Fruit fly (Drosophila melanogaster) whole organism, embryonic: ENCODE data around the gene CG10337.

Source experiments
- Asciz ChIP-seq: fragments of 200-800 bp; sonication (Bioruptor generic); optimal IDR thresholded peaks from 2 replicates; lab custom pipeline; 2017; ENCODE audit warnings: missing biosample characterization, mild to moderate bottlenecking, missing genetic modification characterization, missing genetic modification reagents
- CG10267 ChIP-seq: fragments of 200-800 bp; sonication (Bioruptor generic); optimal IDR thresholded peaks from 2 replicates; lab custom pipeline; 2018; ENCODE audit warnings: missing biosample characterization, mild to moderate bottlenecking, missing genetic modification characterization, moderate library complexity
- CG10274 ChIP-seq: fragments of 200-800 bp; sonication (Bioruptor generic); optimal IDR thresholded peaks from 3 replicates; lab custom pipeline; 2017; ENCODE audit warnings: missing biosample characterization, mild to moderate bottlenecking, missing genetic modification characterization
- CG11093 ChIP-seq: fragments of 200-800 bp; sonication (Bioruptor generic); IDR thresholded peaks from 3 replicates; pipeline ENCODE4 v1.3.6; 2022; ENCODE audit warnings: missing biosample characterization, missing genetic modification characterization
- CG1233 ChIP-seq: fragments of 200-800 bp; sonication (Bioruptor generic); optimal IDR thresholded peaks from 4 replicates; lab custom pipeline; 2018; ENCODE audit warnings: missing biosample characterization, mild to moderate bottlenecking, missing genetic modification characterization
- CG13775 ChIP-seq: fragments of 200-800 bp; sonication (Bioruptor generic); optimal IDR thresholded peaks from 3 replicates; lab custom pipeline; 2017; ENCODE audit warnings: missing biosample characterization, mild to moderate bottlenecking, missing genetic modification characterization
- CG14860 ChIP-seq: fragments of 200-800 bp; sonication (Bioruptor generic); IDR thresholded peaks from 3 replicates; pipeline ENCODE4 v1.3.6; 2022; ENCODE audit warnings: missing biosample characterization, missing genetic modification characterization; ENCODE audit not compliant: partially characterized antibody
- CG16813 ChIP-seq: fragments of 200-800 bp; sonication (Bioruptor generic); IDR thresholded peaks from 3 replicates; pipeline ENCODE4 v1.3.6; 2022; ENCODE audit warnings: missing biosample characterization, missing genetic modification characterization; ENCODE audit not compliant: partially characterized antibody
- CG16863 ChIP-seq: fragments of 200-800 bp; sonication (Bioruptor generic); optimal IDR thresholded peaks from 3 replicates; lab custom pipeline; 2016; ENCODE audit warnings: missing biosample characterization, missing genetic modification characterization
- CG17385 ChIP-seq: fragments of 200-800 bp; sonication (Bioruptor generic); optimal IDR thresholded peaks from 3 replicates; lab custom pipeline; 2018; ENCODE audit warnings: missing biosample characterization, mild to moderate bottlenecking, missing genetic modification characterization
- CG1792 ChIP-seq: fragments of 200-800 bp; sonication (Bioruptor generic); optimal IDR thresholded peaks from 2 replicates; lab custom pipeline; 2016; ENCODE audit warnings: missing biosample characterization, missing genetic modification characterization
- CG31224 ChIP-seq: fragments of 200-800 bp; sonication (Bioruptor generic); IDR thresholded peaks from 2 replicates; pipeline ENCODE4 v1.3.6; 2022; ENCODE audit warnings: missing biosample characterization, missing genetic modification characterization
- CG31388 ChIP-seq: fragments of 200-800 bp; sonication (Bioruptor generic); optimal IDR thresholded peaks from 2 replicates; lab custom pipeline; 2016; ENCODE audit warnings: missing biosample characterization, missing genetic modification characterization
- CG4424 ChIP-seq: fragments of 200-800 bp; sonication (Bioruptor generic); optimal IDR thresholded peaks from 3 replicates; lab custom pipeline; 2016; ENCODE audit warnings: missing biosample characterization, missing genetic modification characterization
- CG6175 ChIP-seq: fragments of 200-800 bp; sonication (Bioruptor generic); IDR thresholded peaks from 3 replicates; pipeline ENCODE4 v1.3.6; 2022; ENCODE audit warnings: missing biosample characterization, missing genetic modification characterization
- CG6683 ChIP-seq: fragments of 200-800 bp; sonication (Bioruptor generic); optimal IDR thresholded peaks from 2 replicates; lab custom pipeline; 2017; ENCODE audit warnings: missing biosample characterization, mild to moderate bottlenecking, missing genetic modification characterization, missing genetic modification reagents
- CG6791 ChIP-seq: fragments of 200-800 bp; sonication (Bioruptor generic); IDR thresholded peaks from 3 replicates; pipeline ENCODE4 v1.3.6; 2022; ENCODE audit warnings: missing biosample characterization, missing genetic modification characterization; ENCODE audit not compliant: partially characterized antibody
- CG8478 ChIP-seq: fragments of >200 bp; optimal IDR thresholded peaks from 2 replicates; lab custom pipeline; 2018
- CG9817 ChIP-seq: fragments of 200-800 bp; sonication (Bioruptor generic); optimal IDR thresholded peaks from 2 replicates; lab custom pipeline; 2018; ENCODE audit warnings: missing biosample characterization, mild to moderate bottlenecking, missing genetic modification characterization, moderate library complexity
- CHES-1-like ChIP-seq: fragments of 200-800 bp; sonication (Bioruptor generic); optimal IDR thresholded peaks from 2 replicates; lab custom pipeline; 2016; ENCODE audit warnings: missing biosample characterization, missing genetic modification characterization
- CkIIα-i1 ChIP-seq: fragments of 200-800 bp; sonication (Bioruptor generic); IDR thresholded peaks from 2 replicates; pipeline ENCODE4 v1.3.6; 2022; ENCODE audit warnings: missing biosample characterization, missing genetic modification characterization
- Drgx ChIP-seq: fragments of 200-800 bp; sonication (Bioruptor generic); IDR thresholded peaks from 2 replicates; pipeline ENCODE4 v1.3.6; 2022; ENCODE audit warnings: missing biosample characterization, missing genetic modification characterization
- Eip74EF ChIP-seq, 2 experiments: fragments of 200-800 bp in 1 of 2; fragments of >200 bp in 1 of 2; sonication (Bioruptor generic) in 1 of 2; optimal IDR thresholded peaks; 2 replicates each; lab custom pipeline; 2017 to 2019; ENCODE audit warnings: missing biosample characterization in 2 of 2, missing genetic modification characterization in 2 of 2, mild to moderate bottlenecking in 1 of 2, moderate library complexity in 1 of 2
- Elba2 ChIP-seq: fragments of 200-800 bp; sonication (Bioruptor generic); optimal IDR thresholded peaks from 3 replicates; lab custom pipeline; 2016; ENCODE audit warnings: missing biosample characterization, missing genetic modification characterization
- Ets97D ChIP-seq: fragments of 200-800 bp; sonication (Bioruptor generic); optimal IDR thresholded peaks from 3 replicates; lab custom pipeline; 2016; ENCODE audit warnings: missing biosample characterization, missing genetic modification characterization
- Hr51 ChIP-seq, 2 experiments: fragments of 200-800 bp; sonication (Bioruptor generic); optimal IDR thresholded peaks; 2 replicates in 1 of 2; 3 replicates in 1 of 2; lab custom pipeline; 2016 to 2018; ENCODE audit warnings: missing biosample characterization in 2 of 2, missing genetic modification characterization in 2 of 2, mild to moderate bottlenecking in 1 of 2, moderate library complexity in 1 of 2
- Jarid2 ChIP-seq: fragments of 200-800 bp; sonication (Bioruptor generic); optimal IDR thresholded peaks from 3 replicates; lab custom pipeline; 2017; ENCODE audit warnings: mild to moderate bottlenecking, missing biosample characterization, missing genetic modification reagents, missing genetic modification characterization
- MBD-R2 ChIP-seq: fragments of 200-800 bp; sonication (Bioruptor generic); IDR thresholded peaks from 2 replicates; pipeline ENCODE4 v1.3.6; 2022; ENCODE audit warnings: missing biosample characterization, missing genetic modification characterization
- NK7.1 ChIP-seq: fragments of 200-800 bp; sonication (Bioruptor generic); optimal IDR thresholded peaks from 3 replicates; lab custom pipeline; 2016; ENCODE audit warnings: missing biosample characterization, missing genetic modification characterization
- Nf-YC ChIP-seq: fragments of 200-800 bp; optimal IDR thresholded peaks from 3 replicates; lab custom pipeline; 2019; ENCODE audit warnings: missing biosample characterization, mild to moderate bottlenecking, missing genetic modification characterization, moderate library complexity
- Oli ChIP-seq: fragments of 200-800 bp; sonication (Bioruptor generic); optimal IDR thresholded peaks from 2 replicates; lab custom pipeline; 2018; ENCODE audit warnings: missing biosample characterization, mild to moderate bottlenecking, missing genetic modification characterization, moderate library complexity
- bigmax ChIP-seq: fragments of 200-800 bp; sonication (Bioruptor generic); optimal IDR thresholded peaks from 2 replicates; lab custom pipeline; 2018; ENCODE audit warnings: missing biosample characterization, mild to moderate bottlenecking, missing genetic modification characterization
- cato ChIP-seq: fragments of 200-800 bp; sonication (Bioruptor generic); optimal IDR thresholded peaks from 2 replicates; lab custom pipeline; 2016; ENCODE audit warnings: missing biosample characterization, missing genetic modification characterization, borderline replicate concordance
- cg ChIP-seq: fragments of 200-800 bp; sonication (Bioruptor generic); optimal IDR thresholded peaks from 3 replicates; lab custom pipeline; 2019; ENCODE audit warnings: missing biosample characterization, mild to moderate bottlenecking, missing genetic modification characterization, moderate library complexity
- crol ChIP-seq: fragments of 200-800 bp; sonication (Bioruptor generic); IDR thresholded peaks from 2 replicates; pipeline ENCODE4 v1.3.6; 2022; ENCODE audit warnings: missing biosample characterization, missing genetic modification characterization
- eyg ChIP-seq: fragments of 200-800 bp; sonication (Bioruptor generic); optimal IDR thresholded peaks from 3 replicates; lab custom pipeline; 2016; ENCODE audit warnings: missing biosample characterization, missing genetic modification characterization
- gcm2 ChIP-seq: fragments of 200-800 bp; sonication (Bioruptor generic); optimal IDR thresholded peaks from 2 replicates; lab custom pipeline; 2016; ENCODE audit warnings: missing biosample characterization, missing genetic modification characterization
- gro ChIP-seq: fragments of 200-800 bp; sonication (Bioruptor generic); optimal IDR thresholded peaks from 2 replicates; lab custom pipeline; 2016; ENCODE audit warnings: missing biosample characterization, missing genetic modification characterization
- hth ChIP-seq: fragments of >200 bp; optimal IDR thresholded peaks from 2 replicates; lab custom pipeline; 2017; ENCODE audit warnings: inconsistent platforms
- lbe ChIP-seq: fragments of 200-800 bp; sonication (Bioruptor generic); optimal IDR thresholded peaks from 2 replicates; lab custom pipeline; 2016; ENCODE audit warnings: missing biosample characterization, mild to moderate bottlenecking, missing genetic modification characterization
- lov ChIP-seq, 2 experiments: fragments of 200-800 bp in 1 of 2; fragments of >200 bp in 1 of 2; sonication (Bioruptor generic) in 1 of 2; IDR thresholded peaks in 1 of 2; optimal IDR thresholded peaks in 1 of 2; 2 replicates in 1 of 2; 3 replicates in 1 of 2; pipeline versions ENCODE4 v1.3.6 to Lab custom; 2017 to 2022; ENCODE audit warnings: missing biosample characterization in 1 of 2, missing genetic modification characterization in 1 of 2
- mam ChIP-seq: fragments of 200-800 bp; sonication (Bioruptor generic); optimal IDR thresholded peaks from 3 replicates; lab custom pipeline; 2016; ENCODE audit warnings: missing biosample characterization, missing genetic modification characterization
- nerfin-2 ChIP-seq: fragments of 200-800 bp; sonication (Bioruptor generic); IDR thresholded peaks from 2 replicates; pipeline ENCODE4 v1.3.6; 2022; ENCODE audit warnings: missing biosample characterization, missing genetic modification characterization; ENCODE audit not compliant: partially characterized antibody
- peb ChIP-seq: fragments of 200-800 bp; sonication (Bioruptor generic); IDR thresholded peaks from 2 replicates; pipeline ENCODE4 v1.3.6; 2022; ENCODE audit warnings: missing biosample characterization, missing genetic modification characterization
- pzg ChIP-seq: fragments of 200-800 bp; sonication (Bioruptor generic); optimal IDR thresholded peaks from 3 replicates; lab custom pipeline; 2018; ENCODE audit warnings: missing biosample characterization, mild to moderate bottlenecking, missing genetic modification characterization, moderate library complexity
- run ChIP-seq: fragments of 200-800 bp; sonication (Bioruptor generic); optimal IDR thresholded peaks from 3 replicates; lab custom pipeline; 2018; ENCODE audit warnings: missing biosample characterization, mild to moderate bottlenecking, missing genetic modification characterization
- stc ChIP-seq: fragments of 200-800 bp; sonication (Bioruptor generic); IDR thresholded peaks from 2 replicates; pipeline ENCODE4 v1.3.6; 2022; ENCODE audit warnings: missing biosample characterization, missing genetic modification characterization
- tll ChIP-seq, 2 experiments: fragments of 200-800 bp in 1 of 2; fragments of >200 bp in 1 of 2; sonication (Bioruptor generic) in 1 of 2; optimal IDR thresholded peaks; 2 replicates each; lab custom pipeline; 2017 to 2019; ENCODE audit warnings: missing biosample characterization in 2 of 2, missing genetic modification characterization in 2 of 2, mild to moderate bottlenecking in 1 of 2, moderate library complexity in 1 of 2
- unpg ChIP-seq: fragments of 200-800 bp; sonication (Bioruptor generic); optimal IDR thresholded peaks from 3 replicates; lab custom pipeline; 2018; ENCODE audit warnings: missing biosample characterization, mild to moderate bottlenecking, missing genetic modification characterization, moderate library complexity
- zf30C ChIP-seq: fragments of 200-800 bp; sonication (Bioruptor generic); optimal IDR thresholded peaks from 3 replicates; lab custom pipeline; 2018; ENCODE audit warnings: missing biosample characterization, mild to moderate bottlenecking, missing genetic modification characterization

Gene CG10337

DNA sequence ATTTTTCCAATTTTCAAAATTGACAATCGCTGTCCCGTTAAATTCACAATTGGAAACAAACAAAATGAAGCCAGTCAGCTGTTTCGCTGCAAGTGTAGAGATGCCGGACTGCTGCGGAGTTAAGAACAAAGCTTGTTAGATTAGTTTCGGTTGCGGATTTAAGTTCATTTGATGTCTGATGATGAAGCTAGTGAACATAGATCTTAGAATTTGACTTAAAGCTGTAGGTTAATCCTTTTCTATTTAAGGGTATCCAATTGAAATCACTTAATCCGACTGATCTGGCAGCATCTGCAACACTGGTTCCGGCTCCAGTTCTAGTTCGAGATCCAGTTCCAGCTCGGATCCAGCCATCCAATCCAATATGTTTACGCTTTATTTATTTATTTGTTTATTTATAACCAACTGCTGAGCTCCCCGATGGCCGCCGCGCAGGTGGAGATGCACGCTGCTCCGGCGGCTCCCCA is 37.2 kb upstream of the CG10337 start, which contains the start of the genes PCNA2 and CG10366 (continued):
- peak; percentile 28 for TF ChIP-seq Oli (tag; lab: Kevin White, UChicago)
- no peak for TF ChIP-seq Asciz
- no peak for TF ChIP-seq crol (GFP tag; lab: Robert Waterston, UW)
- TF ChIP-seq CHES-1-like, result peak; percentile 82
- peak; percentile 30; the same call in 1 of the 3 replicates for TF ChIP-seq CG6791 (GFP tag; lab: Robert Waterston, UW)
- TF ChIP-seq hth (lab: Kevin White, UChicago), result no peak
- peak; percentile 94 for TF ChIP-seq MBD-R2 (GFP tag; lab: Robert Waterston, UW)
- no peak for TF ChIP-seq cg (GFP tag; lab: Kevin White, UChicago)
- peak in 1 of 2 experiments; percentile 8 for TF ChIP-seq Eip74EF (GFP tag; optimal IDR thresholded peaks at IDR 0.05; lab: Kevin White, UChicago)
- no peak for TF ChIP-seq CG6683 (GFP tag; lab: Kevin White, UChicago)
- TF ChIP-seq CG4424, result peak; percentile 50
- no peak for TF ChIP-seq Drgx
- TF ChIP-seq CG31388 (GFP tag; lab: Kevin White, UChicago), result no peak
- peak; percentile 78 for TF ChIP-seq Ets97D (GFP tag; lab: Kevin White, UChicago)
- no peak for TF ChIP-seq zf30C (GFP tag; lab: Kevin White, UChicago)
- no peak for TF ChIP-seq CG10274
- peak; percentile 52 for TF ChIP-seq gro
- TF ChIP-seq Nf-YC, result peak; percentile 88
- peak; percentile 42 for TF ChIP-seq CG1233
- peak; percentile 54 for TF ChIP-seq CG1792
- TF ChIP-seq cato (GFP tag; lab: Kevin White, UChicago), result peak; percentile 37
- TF ChIP-seq CG17385, result peak; percentile 44
- TF ChIP-seq CG8478 (lab: Kevin White, UChicago), result no peak
- TF ChIP-seq NK7.1 (GFP tag; lab: Kevin White, UChicago), result peak; percentile 2
- no peak for TF ChIP-seq Jarid2
- no peak for TF ChIP-seq bigmax (GFP tag; lab: Kevin White, UChicago)
- TF ChIP-seq gcm2, result no peak
- TF ChIP-seq lbe, result no peak
- TF ChIP-seq CG31224 (GFP tag; lab: Robert Waterston, UW), result peak; percentile 42; the same call in 1 of the 2 replicates
- no peak for TF ChIP-seq stc
- TF ChIP-seq CkIIα-i1, result no peak
- TF ChIP-seq CG9817 (tag; lab: Kevin White, UChicago), result peak; percentile 77
- TF ChIP-seq nerfin-2 (GFP tag; lab: Robert Waterston, UW), result no peak
- TF ChIP-seq CG6175 (GFP tag; lab: Robert Waterston, UW), result no peak
- TF ChIP-seq unpg (GFP tag; lab: Kevin White, UChicago), result peak; percentile 67
- peak; percentile 77 for TF ChIP-seq mam (GFP tag; lab: Kevin White, UChicago)
- peak; percentile 69 for TF ChIP-seq CG16863 (GFP tag; lab: Kevin White, UChicago)
- TF ChIP-seq Elba2 (GFP tag; lab: Kevin White, UChicago), result peak; percentile 99
- peak; percentile 49 to 56 for TF ChIP-seq Hr51 (GFP tag; optimal IDR thresholded peaks at IDR 0.05; lab: Kevin White, UChicago)
- no peak for TF ChIP-seq peb
- TF ChIP-seq tll (GFP tag; optimal IDR thresholded peaks at IDR 0.05; lab: Kevin White, UChicago), result peak in 1 of 2 experiments; percentile 17
- no peak for TF ChIP-seq lov (optimal IDR thresholded peaks at IDR 0.05; lab: Kevin White, UChicago)
- no peak for TF ChIP-seq lov (GFP tag; IDR thresholded peaks at IDR 0.05; lab: Robert Waterston, UW)
- TF ChIP-seq CG16813 (GFP tag; lab: Robert Waterston, UW), result no peak
- no peak for TF ChIP-seq run (tag; lab: Kevin White, UChicago)
- TF ChIP-seq CG14860 (GFP tag; lab: Robert Waterston, UW), result no peak
- peak; percentile 67 for TF ChIP-seq CG10267
- TF ChIP-seq pzg (GFP tag; lab: Kevin White, UChicago), result peak; percentile 86
- TF ChIP-seq CG11093, result no peak
- TF ChIP-seq eyg (GFP tag; lab: Kevin White, UChicago), result no peak
- TF ChIP-seq CG13775 (GFP tag; lab: Kevin White, UChicago), result peak; percentile 78
